Fruit fly (Drosophila melanogaster) whole organism, embryonic: Measurements from ENCODE around the gene Sse.

Experiments
- CG10267 ChIP-seq: fragments of 200-800 bp; sonication (Bioruptor generic); optimal IDR thresholded peaks from 2 replicates; lab custom pipeline; 2018; ENCODE audit warnings: missing biosample characterization, mild to moderate bottlenecking, missing genetic modification characterization, moderate library complexity
- CG10979 ChIP-seq: fragments of 200-800 bp; sonication (Bioruptor generic); optimal IDR thresholded peaks from 2 replicates; lab custom pipeline; 2018; ENCODE audit warnings: missing biosample characterization, mild to moderate bottlenecking, missing genetic modification characterization, moderate library complexity
- CG13624 ChIP-seq: fragments of 200-800 bp; sonication (Bioruptor generic); optimal IDR thresholded peaks from 2 replicates; lab custom pipeline; 2016; ENCODE audit warnings: missing biosample characterization, missing genetic modification characterization
- CG14441 ChIP-seq: fragments of 200-800 bp; sonication (Bioruptor generic); IDR thresholded peaks from 2 replicates; pipeline ENCODE4 v1.3.6; 2022; ENCODE audit warnings: missing biosample characterization, missing genetic modification characterization
- CG15479 ChIP-seq: fragments of 200-800 bp; sonication (Bioruptor generic); optimal IDR thresholded peaks from 3 replicates; lab custom pipeline; 2019; ENCODE audit warnings: missing biosample characterization, mild to moderate bottlenecking, missing genetic modification characterization, moderate library complexity
- CG15696 ChIP-seq: fragments of 200-800 bp; sonication (Bioruptor generic); optimal IDR thresholded peaks from 2 replicates; lab custom pipeline; 2019; ENCODE audit warnings: missing biosample characterization, mild to moderate bottlenecking, missing genetic modification characterization, moderate library complexity
- CG16779 ChIP-seq: fragments of 200-800 bp; sonication (Bioruptor generic); IDR thresholded peaks from 2 replicates; pipeline ENCODE4 v1.3.6; 2022; ENCODE audit warnings: missing biosample characterization, missing genetic modification characterization
- CG16815 ChIP-seq: fragments of 200-800 bp; sonication (Bioruptor generic); optimal IDR thresholded peaks from 3 replicates; lab custom pipeline; 2017; ENCODE audit warnings: missing biosample characterization, mild to moderate bottlenecking, missing genetic modification characterization
- CG31441 ChIP-seq: fragments of 200-800 bp; sonication (Bioruptor generic); IDR thresholded peaks from 2 replicates; pipeline ENCODE4 v1.3.6; 2022; ENCODE audit warnings: missing biosample characterization, missing genetic modification characterization
- CG3163 ChIP-seq: fragments of 200-800 bp; sonication (Bioruptor generic); optimal IDR thresholded peaks from 3 replicates; lab custom pipeline; 2016; ENCODE audit warnings: missing biosample characterization, missing genetic modification characterization
- CG32772 ChIP-seq: fragments of 200-800 bp; sonication (Bioruptor generic); IDR thresholded peaks from 2 replicates; pipeline ENCODE4 v1.3.6; 2022; ENCODE audit warnings: missing biosample characterization, missing genetic modification characterization
- CG3407 ChIP-seq: fragments of 200-800 bp; sonication (Bioruptor generic); optimal IDR thresholded peaks from 2 replicates; lab custom pipeline; 2018; ENCODE audit warnings: missing biosample characterization, mild to moderate bottlenecking, missing genetic modification characterization
- CG6254 ChIP-seq: fragments of 200-800 bp; sonication (Bioruptor generic); optimal IDR thresholded peaks from 3 replicates; lab custom pipeline; 2017; ENCODE audit warnings: mild to moderate bottlenecking, missing biosample characterization, missing genetic modification reagents, missing genetic modification characterization
- CG7271 ChIP-seq: fragments of 200-800 bp; sonication (Bioruptor generic); optimal IDR thresholded peaks from 2 replicates; lab custom pipeline; 2018; ENCODE audit warnings: missing biosample characterization, mild to moderate bottlenecking, missing genetic modification characterization, moderate library complexity
- CG7839 ChIP-seq: fragments of 200-800 bp; sonication (Bioruptor generic); optimal IDR thresholded peaks from 3 replicates; lab custom pipeline; 2018; ENCODE audit warnings: missing biosample characterization, mild to moderate bottlenecking, missing genetic modification characterization, moderate library complexity
- CG8765 ChIP-seq: fragments of 200-800 bp; sonication (Bioruptor generic); IDR thresholded peaks from 2 replicates; pipeline ENCODE4 v1.3.6; 2022; ENCODE audit warnings: missing biosample characterization, missing genetic modification characterization
- Elba2 ChIP-seq: fragments of 200-800 bp; sonication (Bioruptor generic); optimal IDR thresholded peaks from 3 replicates; lab custom pipeline; 2016; ENCODE audit warnings: missing biosample characterization, missing genetic modification characterization
- Hr3 ChIP-seq: fragments of 200-800 bp; sonication (Bioruptor generic); optimal IDR thresholded peaks from 3 replicates; lab custom pipeline; 2016; ENCODE audit warnings: missing biosample characterization, missing genetic modification characterization
- Max ChIP-seq: fragments of 200-800 bp; sonication (Bioruptor generic); optimal IDR thresholded peaks from 2 replicates; lab custom pipeline; 2016; ENCODE audit warnings: missing biosample characterization, mild to moderate bottlenecking, missing genetic modification characterization
- NC2β ChIP-seq: fragments of 200-800 bp; sonication (Bioruptor generic); optimal IDR thresholded peaks from 2 replicates; lab custom pipeline; 2016; ENCODE audit warnings: missing biosample characterization, missing genetic modification characterization
- Nf-YB ChIP-seq: fragments of 200-800 bp; sonication (Bioruptor generic); optimal IDR thresholded peaks from 3 replicates; lab custom pipeline; 2019; ENCODE audit warnings: missing biosample characterization, mild to moderate bottlenecking, missing genetic modification characterization, moderate library complexity
- Nf-YC ChIP-seq: fragments of 200-800 bp; optimal IDR thresholded peaks from 3 replicates; lab custom pipeline; 2019; ENCODE audit warnings: missing biosample characterization, mild to moderate bottlenecking, missing genetic modification characterization, moderate library complexity
- Stat92E ChIP-seq, 3 experiments: fragments of >200 bp in 2 of 3; fragments of 200-800 bp in 1 of 3; sonication (Bioruptor generic) in 1 of 3; optimal IDR thresholded peaks; 2 replicates each; lab custom pipeline; 2017 to 2019; ENCODE audit warnings: missing biosample characterization in 3 of 3, missing genetic modification characterization in 3 of 3, mild to moderate bottlenecking in 1 of 3, moderate library complexity in 1 of 3
- Taf1 ChIP-seq: fragments of 200-800 bp; sonication (Bioruptor generic); IDR thresholded peaks from 2 replicates; pipeline ENCODE4 v1.3.6; 2022; ENCODE audit warnings: missing biosample characterization, missing genetic modification characterization
- ac ChIP-seq: fragments of 200-800 bp; sonication (Bioruptor generic); optimal IDR thresholded peaks from 3 replicates; lab custom pipeline; 2017; ENCODE audit warnings: missing biosample characterization, mild to moderate bottlenecking, missing genetic modification characterization
- ash1 ChIP-seq: fragments of 200-800 bp; sonication (Bioruptor generic); optimal IDR thresholded peaks from 2 replicates; lab custom pipeline; 2018; ENCODE audit warnings: missing biosample characterization, mild to moderate bottlenecking, missing genetic modification characterization
- cad ChIP-seq: fragments of >200 bp; optimal IDR thresholded peaks from 2 replicates; lab custom pipeline; 2017; ENCODE audit warnings: missing biosample characterization, missing genetic modification characterization
- chn ChIP-seq: fragments of 200-800 bp; sonication (Bioruptor generic); optimal IDR thresholded peaks from 2 replicates; lab custom pipeline; 2016; ENCODE audit warnings: missing biosample characterization, missing genetic modification characterization
- ci ChIP-seq: fragments of 200-800 bp; sonication (Bioruptor generic); IDR thresholded peaks from 3 replicates; pipeline ENCODE4 v1.3.6; 2022; ENCODE audit warnings: missing biosample characterization, missing genetic modification characterization
- dm ChIP-seq: fragments of 200-800 bp; sonication (Bioruptor generic); optimal IDR thresholded peaks from 3 replicates; lab custom pipeline; 2016; ENCODE audit warnings: missing biosample characterization, missing genetic modification characterization
- dmrt11E ChIP-seq: fragments of 200-800 bp; sonication (Bioruptor generic); optimal IDR thresholded peaks from 3 replicates; lab custom pipeline; 2018; ENCODE audit warnings: missing biosample characterization, mild to moderate bottlenecking, missing genetic modification characterization, moderate library complexity
- esg ChIP-seq: fragments of 200-800 bp; sonication (Bioruptor generic); conservative IDR thresholded peaks from 2 replicates; pipeline ENCODE4 v1.3.6; 2022; ENCODE audit warnings: missing biosample characterization, missing genetic modification characterization
- gcm ChIP-seq: fragments of 200-800 bp; sonication (Bioruptor generic); optimal IDR thresholded peaks from 2 replicates; lab custom pipeline; 2019; ENCODE audit warnings: missing biosample characterization, mild to moderate bottlenecking, missing genetic modification characterization, moderate library complexity
- gcm2 ChIP-seq: fragments of 200-800 bp; sonication (Bioruptor generic); optimal IDR thresholded peaks from 2 replicates; lab custom pipeline; 2016; ENCODE audit warnings: missing biosample characterization, missing genetic modification characterization
- grn ChIP-seq: fragments of 200-800 bp; sonication (Bioruptor generic); optimal IDR thresholded peaks from 3 replicates; lab custom pipeline; 2017; ENCODE audit warnings: missing biosample characterization, missing genetic modification characterization
- her ChIP-seq: fragments of 200-800 bp; sonication (Bioruptor generic); optimal IDR thresholded peaks from 2 replicates; lab custom pipeline; 2016; ENCODE audit warnings: missing biosample characterization, missing genetic modification characterization
- insv ChIP-seq, 2 experiments: fragments of 200-800 bp; sonication (Bioruptor generic); optimal IDR thresholded peaks; 3 replicates each; lab custom pipeline; 2016 to 2018; ENCODE audit warnings: missing biosample characterization in 2 of 2, missing genetic modification characterization in 2 of 2
- kni ChIP-seq: fragments of 200-800 bp; sonication (Bioruptor generic); optimal IDR thresholded peaks from 3 replicates; lab custom pipeline; 2017; ENCODE audit warnings: mild to moderate bottlenecking, missing biosample characterization, missing genetic modification reagents, missing genetic modification characterization
- oc ChIP-seq: fragments of 200-800 bp; sonication (Bioruptor generic); optimal IDR thresholded peaks from 2 replicates; lab custom pipeline; 2018; ENCODE audit warnings: missing biosample characterization, mild to moderate bottlenecking, missing genetic modification characterization, moderate library complexity
- org-1 ChIP-seq: fragments of 200-800 bp; sonication (Bioruptor generic); optimal IDR thresholded peaks from 2 replicates; lab custom pipeline; 2017; ENCODE audit warnings: missing biosample characterization, missing genetic modification characterization
- pros ChIP-seq: fragments of 200-800 bp; sonication (Bioruptor generic); optimal IDR thresholded peaks from 3 replicates; lab custom pipeline; 2019; ENCODE audit warnings: missing biosample characterization, mild to moderate bottlenecking, missing genetic modification characterization, moderate library complexity
- rib ChIP-seq: fragments of 200-800 bp; sonication (Bioruptor generic); IDR thresholded peaks from 2 replicates; pipeline ENCODE4 v1.3.6; 2022; ENCODE audit warnings: missing biosample characterization, missing genetic modification characterization
- sens ChIP-seq: fragments of 200-800 bp; sonication (Bioruptor generic); peaks from one replicate; lab custom pipeline; 2016; ENCODE audit warnings: missing biosample characterization, missing genetic modification characterization
- sna ChIP-seq: fragments of 200-800 bp; sonication (Bioruptor generic); IDR thresholded peaks from 2 replicates; pipeline ENCODE4 v1.3.6; 2022; ENCODE audit warnings: missing biosample characterization, missing genetic modification characterization; ENCODE audit not compliant: partially characterized antibody
- sqz ChIP-seq: fragments of 200-800 bp; sonication (Bioruptor generic); optimal IDR thresholded peaks from 3 replicates; lab custom pipeline; 2018; ENCODE audit warnings: missing biosample characterization, mild to moderate bottlenecking, missing genetic modification characterization
- tgo ChIP-seq: fragments of 200-800 bp; sonication (Bioruptor generic); IDR thresholded peaks from 3 replicates; pipeline ENCODE4 v1.3.6; 2022; ENCODE audit warnings: missing biosample characterization, missing genetic modification characterization
- tin ChIP-seq: fragments of 200-800 bp; sonication (Bioruptor generic); optimal IDR thresholded peaks from 3 replicates; lab custom pipeline; 2016; ENCODE audit warnings: missing biosample characterization, missing genetic modification characterization
- twi ChIP-seq: fragments of 200-800 bp; optimal IDR thresholded peaks from 2 replicates; lab custom pipeline; 2019; ENCODE audit warnings: missing biosample characterization, mild to moderate bottlenecking, missing genetic modification characterization, moderate library complexity
- zen ChIP-seq: fragments of 200-800 bp; sonication (Bioruptor generic); optimal IDR thresholded peaks from 3 replicates; lab custom pipeline; 2018; ENCODE audit warnings: missing biosample characterization, mild to moderate bottlenecking, missing genetic modification characterization, moderate library complexity

The Sse gene

DNA sequence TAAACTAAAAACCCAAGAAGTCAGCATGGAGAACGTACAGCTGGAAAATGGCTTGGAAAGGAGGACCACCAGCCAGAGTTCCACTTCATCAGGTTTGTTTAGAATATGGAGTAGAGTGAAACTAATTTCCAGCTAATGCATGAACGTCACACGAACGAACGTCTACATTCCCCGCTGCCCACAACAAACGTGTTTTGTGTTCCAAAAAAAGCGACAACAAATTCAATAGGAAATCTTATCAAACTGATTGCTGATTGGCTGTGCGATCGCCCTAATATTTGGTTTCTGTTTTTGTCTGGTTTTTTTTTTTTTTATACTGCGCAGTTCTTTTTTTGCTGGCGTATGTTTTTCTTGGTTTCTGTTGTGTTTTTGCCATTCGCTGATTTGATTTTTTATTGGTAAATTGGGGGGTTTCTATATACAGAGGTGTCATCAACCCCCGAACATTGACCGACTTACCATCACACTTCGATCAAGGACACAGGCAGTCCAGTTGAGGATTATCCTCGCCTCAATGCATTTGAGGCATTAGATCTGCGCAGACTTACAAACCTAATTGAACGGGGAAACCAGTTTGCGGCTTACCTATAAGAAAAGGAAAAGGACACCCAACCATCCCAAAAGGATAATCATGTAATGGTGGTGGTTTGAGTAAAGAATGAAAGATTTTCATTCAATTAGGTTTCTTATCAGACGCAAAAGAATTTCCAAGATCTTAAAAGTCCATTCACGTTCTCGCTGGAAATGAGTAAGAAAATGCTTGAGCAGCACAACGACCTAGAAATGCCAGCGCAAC, 6.9 kb downstream of the Sse start:
- TF ChIP-seq CG15479 (GFP tag; lab: Kevin White, UChicago) (peak; percentile 76), Nf-YC (tag; lab: Kevin White, UChicago) (peak; percentile 69), dm (GFP tag; lab: Kevin White, UChicago) (peak; percentile 20), CG8765 (GFP tag; lab: Robert Waterston, UW) (0 out of 2 replicates have a peak, but pooled peaks have one; percentile 3), dmrt11E (tag; lab: Kevin White, UChicago) (no peak), Elba2 (GFP tag; lab: Kevin White, UChicago) (peak; percentile 83), grn (peak; percentile 67), oc (tag; lab: Kevin White, UChicago) (peak; percentile 35), tgo (GFP tag; lab: Robert Waterston, UW) (no peak), rib (peak; percentile 68; the same call in 1 of the 2 replicates), CG16779 (GFP tag; lab: Robert Waterston, UW) (no peak), Stat92E (GFP tag; optimal IDR thresholded peaks at IDR 0.05; lab: Kevin White, UChicago) (peak in 1 of 3 experiments; percentile 21), sqz (GFP tag; lab: Kevin White, UChicago) (peak; percentile 87), Hr3 (GFP tag; lab: Kevin White, UChicago) (no peak), Nf-YB (peak; percentile 91), CG32772 (GFP tag; lab: Robert Waterston, UW) (no peak), insv (GFP tag; optimal IDR thresholded peaks at IDR 0.05; lab: Kevin White, UChicago) (peak; percentile 28 to 94), pros (peak; percentile 97), CG7839 (peak; percentile 5), CG14441 (peak; percentile 42; the same call in 1 of the 2 replicates), CG13624 (GFP tag; lab: Kevin White, UChicago) (peak; percentile 85)

DNA sequence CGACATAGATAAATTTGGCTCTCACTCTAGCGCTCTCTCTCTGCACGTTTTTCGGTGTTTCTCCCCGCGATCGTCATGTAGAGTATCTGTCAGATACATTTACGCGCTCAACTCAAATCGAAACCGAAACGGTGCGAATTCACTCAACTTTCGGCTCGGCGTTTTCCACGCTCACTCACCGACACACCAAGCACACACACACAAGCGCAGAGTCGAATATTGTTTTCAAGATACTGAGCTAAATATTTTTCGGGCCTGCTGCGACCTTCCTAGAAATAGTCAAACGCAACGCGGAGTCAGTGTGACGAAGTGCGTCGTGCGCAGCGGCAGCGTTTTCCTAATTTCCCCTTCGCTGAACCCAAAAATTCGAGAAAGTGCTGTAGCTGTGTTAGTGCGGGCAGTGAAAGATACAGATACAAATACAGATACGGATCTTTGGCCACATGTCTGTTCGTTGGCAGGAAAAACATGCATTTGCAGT, 7.6 kb downstream of the Sse start, which contains the start of gene lin-28:
Gene lin-28, plus strand, starts transcription at position 279 of the 481 bp plus-strand sequence.
- peak; percentile 4 for TF ChIP-seq gcm2 (GFP tag; lab: Kevin White, UChicago)
- TF ChIP-seq CG3407 (GFP tag; lab: Kevin White, UChicago): no peak
- peak; percentile 68 for TF ChIP-seq her
- peak; percentile 39; the same call in 1 of the 2 replicates for TF ChIP-seq sna (GFP tag; lab: Robert Waterston, UW)
- TF ChIP-seq cad (GFP tag; lab: Kevin White, UChicago): no peak
- no peak for TF ChIP-seq CG6254 (GFP tag; lab: Kevin White, UChicago)
- peak; percentile 60 for TF ChIP-seq sens (GFP tag; lab: Kevin White, UChicago)
- no peak for TF ChIP-seq org-1 (GFP tag; lab: Kevin White, UChicago)
- TF ChIP-seq CG3163: peak; percentile 53
- no peak for TF ChIP-seq esg (GFP tag; lab: Robert Waterston, UW)
- TF ChIP-seq Taf1: no peak
- no peak for TF ChIP-seq ash1 (GFP tag; lab: Kevin White, UChicago)
- peak; percentile 4 for TF ChIP-seq CG10979 (tag; lab: Kevin White, UChicago)
- no peak for TF ChIP-seq CG16779 (GFP tag; lab: Robert Waterston, UW)
- no peak for TF ChIP-seq CG16815 (GFP tag; lab: Kevin White, UChicago)
- no peak for TF ChIP-seq Max (GFP tag; lab: Kevin White, UChicago)
- no peak for TF ChIP-seq CG15696 (tag; lab: Kevin White, UChicago)
- TF ChIP-seq tin (GFP tag; lab: Kevin White, UChicago): no peak
- peak; percentile 92 for TF ChIP-seq kni (GFP tag; lab: Kevin White, UChicago)
- peak; percentile 22 for TF ChIP-seq zen (tag; lab: Kevin White, UChicago)
- no peak for TF ChIP-seq ac (GFP tag; lab: Kevin White, UChicago)
- peak; percentile 82 for TF ChIP-seq twi (tag; lab: Kevin White, UChicago)
- no peak for TF ChIP-seq CG31441
- peak; percentile 16 for TF ChIP-seq NC2β
- TF ChIP-seq CG7271 (tag; lab: Kevin White, UChicago): no peak
- TF ChIP-seq ci (GFP tag; lab: Robert Waterston, UW): peak; percentile 74
- TF ChIP-seq CG10267 (tag; lab: Kevin White, UChicago): peak; percentile 18
- TF ChIP-seq chn (GFP tag; lab: Kevin White, UChicago): peak; percentile 10
- peak; percentile 72 for TF ChIP-seq gcm (GFP tag; lab: Kevin White, UChicago)
